Fruit fly (Drosophila melanogaster): ENCODE results near the gene CG32945.

The CG32945 gene

dm6 chr3R:4542614-4543191 is 35.7 kb downstream of the CG32945 start:
- TF ChIP-seq CG14711 (tag; optimal IDR thresholded peaks at IDR 0.05) (no peak), CG5204 (GFP tag; optimal IDR thresholded peaks at IDR 0.05) (no peak), ovo (GFP tag; optimal IDR thresholded peaks at IDR 0.05) (no peak), bab1 (GFP tag; optimal IDR thresholded peaks at IDR 0.05) (no peak), Mnt (GFP tag; optimal IDR thresholded peaks at IDR 0.05) (no peak), CG7101 (tag; optimal IDR thresholded peaks at IDR 0.05) (no peak), CG1620 (GFP tag; optimal IDR thresholded peaks at IDR 0.05) (no peak), CG12768 (GFP tag; optimal IDR thresholded peaks at IDR 0.05) (no peak), CG11617 (GFP tag; optimal IDR thresholded peaks at IDR 0.05) (no peak), kay (GFP tag; ENCODE audit: borderline replicate concordance) (no peak), pad (GFP tag; optimal IDR thresholded peaks at IDR 0.05) (no peak), CG7045 (GFP tag; optimal IDR thresholded peaks at IDR 0.05) (no peak), tj (GFP tag; optimal IDR thresholded peaks at IDR 0.05) (no peak), Clk (GFP tag; optimal IDR thresholded peaks at IDR 0.05) (no peak), cnc (optimal IDR thresholded peaks at IDR 0.05) (no peak)

DNA sequence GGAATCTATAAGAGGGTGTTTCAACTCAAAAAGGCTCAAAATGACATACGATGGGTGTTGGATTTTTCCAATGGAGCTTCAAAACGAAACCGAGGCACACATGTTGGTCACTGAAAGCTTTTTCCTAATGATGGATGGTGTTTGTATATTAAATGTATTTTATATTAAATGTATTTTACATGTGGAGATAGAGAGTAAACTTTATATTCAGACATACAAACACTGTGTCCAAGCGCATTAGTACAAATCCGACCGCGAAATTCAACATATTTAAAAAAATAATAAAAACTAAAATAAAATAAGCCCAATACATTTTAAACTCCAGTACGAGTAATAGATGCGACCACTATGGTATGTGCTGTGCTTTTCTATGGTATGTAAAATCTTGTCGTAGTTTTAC is 37.4 kb downstream of the CG32945 start, which contains the start of gene Mur82C:
Gene Mur82C (plus strand): TSS at position 301 of the 400 bp plus-strand sequence.
- no peak for TF ChIP-seq toe (GFP tag; optimal IDR thresholded peaks at IDR 0.05)
- TF ChIP-seq Hr96 (GFP tag; optimal IDR thresholded peaks at IDR 0.05): no peak
- no peak for TF ChIP-seq CG14711 (tag; optimal IDR thresholded peaks at IDR 0.05)
- no peak for TF ChIP-seq CG7101 (tag; optimal IDR thresholded peaks at IDR 0.05)
- no peak for TF ChIP-seq CG7045 (GFP tag; optimal IDR thresholded peaks at IDR 0.05)
- no peak for TF ChIP-seq cic (GFP tag; optimal IDR thresholded peaks at IDR 0.05)
- no peak for TF ChIP-seq ovo (GFP tag; optimal IDR thresholded peaks at IDR 0.05)
- TF ChIP-seq cnc (optimal IDR thresholded peaks at IDR 0.05): no peak
- TF ChIP-seq Mnt (GFP tag; optimal IDR thresholded peaks at IDR 0.05): no peak
- TF ChIP-seq CG1620 (GFP tag; optimal IDR thresholded peaks at IDR 0.05): no peak
- no peak for TF ChIP-seq CG12768 (GFP tag; optimal IDR thresholded peaks at IDR 0.05)
- TF ChIP-seq Crg-1 (GFP tag; optimal IDR thresholded peaks at IDR 0.05): no peak
- no peak for TF ChIP-seq CG5204 (GFP tag; optimal IDR thresholded peaks at IDR 0.05)

DNA sequence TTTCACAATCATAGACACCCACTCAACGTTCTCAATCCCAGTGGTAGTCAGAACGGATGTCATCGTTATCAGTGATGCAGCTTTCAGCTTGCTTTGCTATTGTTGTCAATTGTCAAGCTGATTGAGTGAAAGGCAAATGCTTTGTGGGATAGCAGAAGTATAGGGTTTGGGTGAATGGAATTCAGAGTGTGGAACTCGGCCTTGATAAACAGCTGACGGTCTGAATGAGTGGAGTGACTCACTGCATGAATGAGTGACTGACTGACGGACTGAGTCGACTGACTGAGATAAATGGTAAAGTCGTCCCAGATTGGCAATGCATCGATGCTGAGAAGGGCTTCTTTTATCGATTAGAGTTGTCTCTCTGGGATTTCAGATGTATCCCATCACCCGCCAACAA is 47.5 kb downstream of the CG32945 start:
- TF ChIP-seq kay (GFP tag; ENCODE audit: borderline replicate concordance) (no peak), CG7045 (GFP tag; optimal IDR thresholded peaks at IDR 0.05) (no peak), tj (GFP tag; optimal IDR thresholded peaks at IDR 0.05) (no peak), CG12768 (GFP tag; optimal IDR thresholded peaks at IDR 0.05) (no peak), Hr96 (GFP tag; optimal IDR thresholded peaks at IDR 0.05) (no peak), Crg-1 (GFP tag; optimal IDR thresholded peaks at IDR 0.05) (no peak), CG1620 (GFP tag; optimal IDR thresholded peaks at IDR 0.05) (no peak), pad (GFP tag; optimal IDR thresholded peaks at IDR 0.05) (no peak), CG11617 (GFP tag; optimal IDR thresholded peaks at IDR 0.05) (no peak), CG33017 (tag; optimal IDR thresholded peaks at IDR 0.05) (no peak), toe (GFP tag; optimal IDR thresholded peaks at IDR 0.05) (no peak)
